Fruit fly (Drosophila melanogaster): ENCODE results near the gene CG13255.

DNA sequence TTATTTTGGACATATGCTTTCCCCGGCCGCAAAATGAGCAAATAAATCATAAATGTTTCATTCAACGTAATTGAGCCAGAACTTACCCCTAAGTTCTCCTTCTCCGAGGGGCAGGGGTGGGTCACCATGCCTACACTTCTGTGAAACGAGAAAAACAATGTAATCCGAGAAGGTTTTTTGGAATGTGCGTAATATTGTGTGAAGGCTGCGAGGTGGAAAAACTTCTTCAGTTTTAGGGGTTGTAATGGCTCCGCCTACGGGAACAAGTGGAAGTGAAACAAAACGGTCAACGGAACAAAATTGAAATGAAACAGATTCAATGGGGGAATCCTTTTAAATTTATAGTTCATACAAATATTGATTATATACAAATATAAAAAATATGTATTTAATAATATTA is 40.5 kb upstream of the CG13255 start:
- no peak for TF ChIP-seq fru (GFP tag; optimal IDR thresholded peaks at IDR 0.05)
- TF ChIP-seq h (GFP tag; optimal IDR thresholded peaks at IDR 0.05), result no peak
- no peak for TF ChIP-seq Hr83 (GFP tag; optimal IDR thresholded peaks at IDR 0.05; ENCODE audit: poor library complexity, severe bottlenecking)
- no peak for TF ChIP-seq Abd-B (GFP tag; optimal IDR thresholded peaks at IDR 0.05)
- no peak for TF ChIP-seq Myc (optimal IDR thresholded peaks at IDR 0.05)
- no peak for TF ChIP-seq Sp1 (GFP tag; optimal IDR thresholded peaks at IDR 0.05)
- TF ChIP-seq Vsx2 (GFP tag; optimal IDR thresholded peaks at IDR 0.05; ENCODE audit: partially characterized antibody), result no peak
- no peak for TF ChIP-seq Dfd (GFP tag; optimal IDR thresholded peaks at IDR 0.05)
- no peak for TF ChIP-seq sv (GFP tag; optimal IDR thresholded peaks at IDR 0.05)
- TF ChIP-seq Hr78 (GFP tag; optimal IDR thresholded peaks at IDR 0.05), result no peak

Measured in whole organism, wandering third instar larva.